Worm (Caenorhabditis elegans) whole organism, L2 larva: ENCODE measurements around the gene T18D3.1.

ENCODE experiments used
- F13H6.1 ChIP-seq: sonication (generic microtip); optimal IDR thresholded peaks from 2 replicates; lab custom pipeline; 2016; ENCODE audit warnings: missing genetic modification characterization, missing compliant biosample characterization
- R02D3.7 ChIP-seq: fragments of 150-350 bp; optimal IDR thresholded peaks from 2 replicates; lab custom pipeline; 2014; ENCODE audit warnings: missing biosample characterization, missing genetic modification characterization
- Y55F3AM.14 ChIP-seq: fragments of 200-800 bp; sonication (Bioruptor generic); optimal IDR thresholded peaks from 2 replicates; lab custom pipeline; 2018; ENCODE audit warnings: mild to moderate bottlenecking, missing genetic modification characterization, missing compliant biosample characterization
- ZK546.5 ChIP-seq: sonication (generic microtip); optimal IDR thresholded peaks from 2 replicates; lab custom pipeline; 2017; ENCODE audit warnings: missing biosample characterization, missing genetic modification characterization
- alr-1 ChIP-seq: fragments of 150-350 bp; optimal IDR thresholded peaks from 2 replicates; lab custom pipeline; 2014; ENCODE audit warnings: missing biosample characterization, missing genetic modification characterization
- ama-1 ChIP-seq: fragments of 150-350 bp; optimal IDR thresholded peaks from 2 replicates; lab custom pipeline; 2018; ENCODE audit warnings: inconsistent platforms
- blmp-1 ChIP-seq: sonication (generic microtip); optimal IDR thresholded peaks from 2 replicates; lab custom pipeline; 2017; ENCODE audit warnings: missing genetic modification characterization, mild to moderate bottlenecking, missing compliant biosample characterization, antibody characterized with exemption, moderate library complexity; ENCODE audit not compliant: insufficient read depth
- ceh-16 ChIP-seq: fragments of 150-350 bp; optimal IDR thresholded peaks from 2 replicates; lab custom pipeline; 2014; ENCODE audit warnings: missing biosample characterization, missing genetic modification characterization
- ceh-82 ChIP-seq: fragments of 150-350 bp; optimal IDR thresholded peaks from 2 replicates; lab custom pipeline; 2014; ENCODE audit warnings: missing biosample characterization, missing genetic modification characterization
- crh-2 ChIP-seq: sonication (generic microtip); optimal IDR thresholded peaks from 2 replicates; lab custom pipeline; 2017; ENCODE audit warnings: missing biosample characterization, missing genetic modification characterization
- egl-27 ChIP-seq: sonication (generic microtip); optimal IDR thresholded peaks from 3 replicates; lab custom pipeline; 2017; ENCODE audit warnings: missing biosample characterization, missing genetic modification reagents, missing genetic modification characterization
- elt-1 ChIP-seq: fragments of 150-350 bp; optimal IDR thresholded peaks from 2 replicates; lab custom pipeline; 2014; ENCODE audit warnings: missing biosample characterization, missing genetic modification characterization
- elt-3 ChIP-seq: sonication (generic microtip); optimal IDR thresholded peaks from 2 replicates; lab custom pipeline; 2017; ENCODE audit warnings: missing biosample characterization, missing genetic modification characterization
- lin-11 ChIP-seq: fragments of 150-350 bp; sonication (generic microtip); optimal IDR thresholded peaks from 2 replicates; lab custom pipeline; 2014; ENCODE audit warnings: missing biosample characterization, missing genetic modification characterization, inconsistent platforms, mixed read lengths
- lin-13 ChIP-seq: fragments of 150-350 bp; optimal IDR thresholded peaks from 2 replicates; lab custom pipeline; 2014; ENCODE audit warnings: missing biosample characterization, missing genetic modification reagents, missing genetic modification characterization
- lin-39 ChIP-seq: fragments of 150-350 bp; optimal IDR thresholded peaks from 2 replicates; lab custom pipeline; 2014; ENCODE audit warnings: missing biosample characterization, missing genetic modification reagents, missing genetic modification characterization
- lsy-2 ChIP-seq, 2 experiments: fragments of 150-350 bp in 1 of 2; sonication (generic microtip) in 1 of 2; optimal IDR thresholded peaks; 2 replicates each; lab custom pipeline; 2014 to 2017; ENCODE audit warnings: missing biosample characterization in 2 of 2, missing genetic modification characterization in 2 of 2
- mab-5 ChIP-seq: fragments of 150-350 bp; optimal IDR thresholded peaks from 2 replicates; lab custom pipeline; 2014; ENCODE audit warnings: missing biosample characterization, missing genetic modification characterization
- nhr-12 ChIP-seq: fragments of 150-350 bp; optimal IDR thresholded peaks from 2 replicates; lab custom pipeline; 2014; ENCODE audit warnings: missing biosample characterization, missing genetic modification characterization
- nhr-129 ChIP-seq: fragments of 150-350 bp; optimal IDR thresholded peaks from 2 replicates; lab custom pipeline; 2014; ENCODE audit warnings: missing biosample characterization, missing genetic modification characterization
- nhr-21 ChIP-seq: fragments of 150-350 bp; optimal IDR thresholded peaks from 2 replicates; lab custom pipeline; 2014; ENCODE audit warnings: missing biosample characterization, missing genetic modification characterization
- nhr-23 ChIP-seq: fragments of 150-350 bp; optimal IDR thresholded peaks from 2 replicates; lab custom pipeline; 2014; ENCODE audit warnings: missing biosample characterization, missing genetic modification reagents, missing genetic modification characterization
- nhr-237 ChIP-seq: fragments of 150-350 bp; optimal IDR thresholded peaks from 2 replicates; lab custom pipeline; 2014; ENCODE audit warnings: missing biosample characterization, missing genetic modification characterization
- nhr-25 ChIP-seq: fragments of 150-350 bp; sonication (generic microtip); optimal IDR thresholded peaks from 3 replicates; lab custom pipeline; 2014; ENCODE audit warnings: missing biosample characterization, missing genetic modification characterization
- nhr-77 ChIP-seq: fragments of 150-350 bp; optimal IDR thresholded peaks from 2 replicates; lab custom pipeline; 2014; ENCODE audit warnings: missing biosample characterization, missing genetic modification characterization
- sem-4 ChIP-seq: fragments of 150-350 bp; optimal IDR thresholded peaks from 2 replicates; lab custom pipeline; 2014; ENCODE audit warnings: missing biosample characterization, missing genetic modification reagents, missing genetic modification characterization
- sma-3 ChIP-seq: sonication (generic microtip); optimal IDR thresholded peaks from 2 replicates; lab custom pipeline; 2016; ENCODE audit warnings: missing genetic modification reagents, missing genetic modification characterization, missing compliant biosample characterization
- sma-9 ChIP-seq, 2 experiments: fragments of 150-350 bp in 1 of 2; sonication (generic microtip) in 1 of 2; optimal IDR thresholded peaks; 2 replicates each; lab custom pipeline; 2014 to 2016; ENCODE audit warnings: missing genetic modification characterization in 2 of 2, mild to moderate bottlenecking in 1 of 2, missing biosample characterization in 1 of 2, missing compliant biosample characterization in 1 of 2, missing genetic modification reagents in 1 of 2, moderate library complexity in 1 of 2
- unc-39 ChIP-seq: fragments of 150-350 bp; optimal IDR thresholded peaks from 2 replicates; lab custom pipeline; 2014; ENCODE audit warnings: missing biosample characterization, missing genetic modification characterization
- unc-55 ChIP-seq: fragments of 150-350 bp; sonication (generic microtip); optimal IDR thresholded peaks from 3 replicates; lab custom pipeline; 2014; ENCODE audit warnings: missing biosample characterization, missing genetic modification reagents, missing genetic modification characterization
- ztf-1 ChIP-seq: fragments of 200-800 bp; sonication (Bioruptor generic); conservative IDR thresholded peaks from 2 replicates; pipeline ENCODE4 v1.3.6; 2022; ENCODE audit warnings: missing genetic modification characterization, missing compliant biosample characterization
- ztf-11 ChIP-seq: sonication (generic microtip); optimal IDR thresholded peaks from 2 replicates; lab custom pipeline; 2017; ENCODE audit warnings: missing biosample characterization, missing genetic modification characterization

Gene T18D3.1

ce11 chrX:12406037-12406436 is 48.5 kb upstream of the T18D3.1 start:
- TF ChIP-seq F13H6.1 (tag; lab: Kevin White, UChicago) (no peak), nhr-129 (tag; lab: Kevin White, UChicago) (no peak), ceh-82 (tag; lab: Kevin White, UChicago) (no peak), elt-1 (tag; lab: Kevin White, UChicago) (no peak), R02D3.7 (tag; lab: Kevin White, UChicago) (no peak), ceh-16 (no peak), sma-3 (GFP tag; lab: Kevin White, UChicago) (no peak), lin-39 (tag; lab: Kevin White, UChicago) (no peak), mab-5 (tag; lab: Kevin White, UChicago) (no peak), ztf-11 (tag; lab: Kevin White, UChicago) (no peak), elt-3 (tag; lab: Kevin White, UChicago) (no peak), Y55F3AM.14 (GFP tag; lab: Kevin White, UChicago) (no peak), nhr-12 (tag; lab: Kevin White, UChicago) (no peak), lsy-2 (tag; optimal IDR thresholded peaks at IDR 0.05; lab: Kevin White, UChicago) (no peak), unc-55 (no peak), nhr-23 (no peak)

ce11 chrX:12406592-12406991 is 48.0 kb upstream of the T18D3.1 start:
- TF ChIP-seq ama-1 (lab: Kevin White, UChicago) (no peak), F13H6.1 (tag; lab: Kevin White, UChicago) (no peak), ceh-82 (tag; lab: Kevin White, UChicago) (no peak), ztf-11 (tag; lab: Kevin White, UChicago) (no peak), unc-55 (no peak)
- TF ChIP-seq, all 48 proteins: peak for 0

- TF ChIP-seq unc-55 (no peak), F13H6.1 (tag; lab: Kevin White, UChicago) (peak; percentile 41)
- TF ChIP-seq, all 48 proteins: peak for 1
Measured at ce11 chrX:12407297-12407696, 47.2 kb upstream of the T18D3.1 start.

- TF ChIP-seq ztf-1 (GFP tag; lab: Robert Waterston, UW) (no peak), alr-1 (tag; lab: Kevin White, UChicago) (no peak), lin-13 (GFP tag; lab: Kevin White, UChicago) (no peak), F13H6.1 (tag; lab: Kevin White, UChicago) (no peak), nhr-12 (tag; lab: Kevin White, UChicago) (no peak), sma-3 (GFP tag; lab: Kevin White, UChicago) (no peak), mab-5 (tag; lab: Kevin White, UChicago) (no peak), sem-4 (no peak), nhr-77 (tag; lab: Kevin White, UChicago) (no peak), egl-27 (tag; lab: Kevin White, UChicago) (no peak)
- TF ChIP-seq, all 48 proteins: peak for 0
Measured at ce11 chrX:12413941-12414340, 40.6 kb upstream of the T18D3.1 start, which contains the start of gene lin-2. Gene lin-2, minus strand, starts transcription at chrX:12414041.

ce11 chrX:12415832-12416231 is 38.7 kb upstream of the T18D3.1 start:
- TF ChIP-seq lsy-2 (tag; optimal IDR thresholded peaks at IDR 0.05; lab: Kevin White, UChicago): no peak
- no peak for TF ChIP-seq unc-55
- TF ChIP-seq nhr-237 (tag; lab: Kevin White, UChicago): no peak
- no peak for TF ChIP-seq unc-39 (tag; lab: Kevin White, UChicago)
- no peak for TF ChIP-seq elt-1 (tag; lab: Kevin White, UChicago)
- no peak for TF ChIP-seq sem-4
- TF ChIP-seq ztf-11 (tag; lab: Kevin White, UChicago): no peak
- TF ChIP-seq blmp-1 (tag; lab: Kevin White, UChicago): no peak
- TF ChIP-seq ZK546.5 (tag; lab: Kevin White, UChicago): no peak
- TF ChIP-seq lin-11 (tag; lab: Kevin White, UChicago): no peak
- TF ChIP-seq ztf-1 (GFP tag; lab: Robert Waterston, UW): no peak
- no peak for TF ChIP-seq F13H6.1 (tag; lab: Kevin White, UChicago)
- TF ChIP-seq Y55F3AM.14 (GFP tag; lab: Kevin White, UChicago): no peak

ce11 chrX:12422580-12422979 is 32.0 kb upstream of the T18D3.1 start:
- TF ChIP-seq ceh-82 (tag; lab: Kevin White, UChicago) (no peak), nhr-21 (tag; lab: Kevin White, UChicago) (peak; percentile 64), lsy-2 (tag; optimal IDR thresholded peaks at IDR 0.05; lab: Kevin White, UChicago) (no peak), nhr-25 (peak; percentile 65), egl-27 (tag; lab: Kevin White, UChicago) (no peak), sma-9 (GFP tag; optimal IDR thresholded peaks at IDR 0.05; lab: Kevin White, UChicago) (peak; percentile 71), sma-9 (tag; optimal IDR thresholded peaks at IDR 0.05; lab: Kevin White, UChicago) (no peak), crh-2 (peak; percentile 16), sma-3 (GFP tag; lab: Kevin White, UChicago) (peak; percentile 26)
- TF ChIP-seq, all 48 proteins: peak for 5
